Fruit fly (Drosophila melanogaster) whole organism, embryonic: ENCODE results near the gene CG6790.

Source experiments
- Aef1 ChIP-seq: fragments of 200-800 bp; sonication (Bioruptor generic); IDR thresholded peaks from 3 replicates; pipeline ENCODE4 v1.3.6; 2022; ENCODE audit warnings: missing biosample characterization, missing genetic modification characterization
- Atf3 ChIP-seq: fragments of 200-800 bp; sonication (Bioruptor generic); optimal IDR thresholded peaks from 3 replicates; lab custom pipeline; 2016; ENCODE audit warnings: missing biosample characterization, missing genetic modification characterization
- BtbVII ChIP-seq: fragments of 200-800 bp; sonication (Bioruptor generic); optimal IDR thresholded peaks from 3 replicates; lab custom pipeline; 2017; ENCODE audit warnings: missing biosample characterization, mild to moderate bottlenecking, missing genetic modification characterization
- CG10462 ChIP-seq: fragments of 200-800 bp; sonication (Bioruptor generic); optimal IDR thresholded peaks from 2 replicates; lab custom pipeline; 2016; ENCODE audit warnings: missing biosample characterization, missing genetic modification characterization
- CG10565 ChIP-seq: fragments of 200-800 bp; sonication (Bioruptor generic); optimal IDR thresholded peaks from 3 replicates; lab custom pipeline; 2016; ENCODE audit warnings: missing biosample characterization, mild to moderate bottlenecking, missing genetic modification characterization
- CG11085 ChIP-seq: fragments of 200-800 bp; sonication (Bioruptor generic); IDR thresholded peaks from 2 replicates; pipeline ENCODE4 v1.3.6; 2022; ENCODE audit warnings: missing biosample characterization, missing genetic modification characterization
- CG12236 ChIP-seq: fragments of 200-800 bp; sonication (Bioruptor generic); optimal IDR thresholded peaks from 2 replicates; lab custom pipeline; 2016; ENCODE audit warnings: missing biosample characterization, missing genetic modification characterization
- CG14050 ChIP-seq: fragments of 200-800 bp; sonication (Bioruptor generic); IDR thresholded peaks from 3 replicates; pipeline ENCODE4 v1.3.6; 2022; ENCODE audit warnings: missing biosample characterization, missing genetic modification characterization
- CG14965 ChIP-seq: fragments of 200-800 bp; sonication (Bioruptor generic); optimal IDR thresholded peaks from 2 replicates; lab custom pipeline; 2016; ENCODE audit warnings: missing biosample characterization, missing genetic modification characterization, borderline replicate concordance
- CG15011 ChIP-seq: fragments of 200-800 bp; sonication (Bioruptor generic); optimal IDR thresholded peaks from 3 replicates; lab custom pipeline; 2018; ENCODE audit warnings: missing biosample characterization, mild to moderate bottlenecking, missing genetic modification characterization
- CG15269 ChIP-seq: fragments of 200-800 bp; sonication (Bioruptor generic); optimal IDR thresholded peaks from 2 replicates; lab custom pipeline; 2018; ENCODE audit warnings: missing biosample characterization, mild to moderate bottlenecking, missing genetic modification characterization, moderate library complexity
- CG15514 ChIP-seq: fragments of 200-800 bp; sonication (Bioruptor generic); optimal IDR thresholded peaks from 3 replicates; lab custom pipeline; 2017; ENCODE audit warnings: missing biosample characterization, missing genetic modification characterization, mild to moderate bottlenecking, moderate library complexity, missing genetic modification reagents
- CG16863 ChIP-seq: fragments of 200-800 bp; sonication (Bioruptor generic); optimal IDR thresholded peaks from 3 replicates; lab custom pipeline; 2016; ENCODE audit warnings: missing biosample characterization, missing genetic modification characterization
- CG18262 ChIP-seq: fragments of 200-800 bp; optimal IDR thresholded peaks from 3 replicates; lab custom pipeline; 2019; ENCODE audit warnings: missing biosample characterization, mild to moderate bottlenecking, missing genetic modification characterization, moderate library complexity
- CG2120 ChIP-seq: fragments of 200-800 bp; sonication (Bioruptor generic); optimal IDR thresholded peaks from 3 replicates; lab custom pipeline; 2016; ENCODE audit warnings: missing biosample characterization, missing genetic modification characterization
- CG2199 ChIP-seq: fragments of 200-800 bp; sonication (Bioruptor generic); IDR thresholded peaks from 3 replicates; pipeline ENCODE4 v1.3.6; 2022; ENCODE audit warnings: missing biosample characterization, missing genetic modification characterization
- CG30431 ChIP-seq: fragments of 200-800 bp; sonication (Bioruptor generic); optimal IDR thresholded peaks from 2 replicates; lab custom pipeline; 2017; ENCODE audit warnings: missing biosample characterization, missing genetic modification characterization
- CG3995 ChIP-seq: fragments of 200-800 bp; sonication (Bioruptor generic); optimal IDR thresholded peaks from 3 replicates; lab custom pipeline; 2016; ENCODE audit warnings: missing biosample characterization, missing genetic modification characterization
- CG5180 ChIP-seq: fragments of 200-800 bp; sonication (Bioruptor generic); optimal IDR thresholded peaks from 3 replicates; lab custom pipeline; 2017; ENCODE audit warnings: missing biosample characterization, missing genetic modification characterization, mild to moderate bottlenecking, moderate library complexity, missing genetic modification reagents
- CG5953 ChIP-seq: fragments of 200-800 bp; sonication (Bioruptor generic); IDR thresholded peaks from 2 replicates; pipeline ENCODE4 v1.3.6; 2022; ENCODE audit warnings: missing biosample characterization, missing genetic modification characterization
- CG7357 ChIP-seq: fragments of 200-800 bp; sonication (Bioruptor generic); IDR thresholded peaks from 3 replicates; pipeline ENCODE4 v1.3.6; 2022; ENCODE audit warnings: missing biosample characterization, missing genetic modification characterization
- CG7372 ChIP-seq: fragments of 200-800 bp; sonication (Bioruptor generic); IDR thresholded peaks from 2 replicates; pipeline ENCODE4 v1.3.6; 2022; ENCODE audit warnings: missing biosample characterization, missing genetic modification characterization
- CG9215 ChIP-seq: fragments of 200-800 bp; sonication (Bioruptor generic); IDR thresholded peaks from 2 replicates; pipeline ENCODE4 v1.3.6; 2022; ENCODE audit warnings: missing biosample characterization, missing genetic modification characterization
- CrebB ChIP-seq: fragments of 200-800 bp; sonication (Bioruptor generic); optimal IDR thresholded peaks from 3 replicates; lab custom pipeline; 2018; ENCODE audit warnings: missing biosample characterization, mild to moderate bottlenecking, missing genetic modification characterization
- Ets65A ChIP-seq: fragments of 200-800 bp; sonication (Bioruptor generic); peaks from one replicate; lab custom pipeline; 2016; ENCODE audit warnings: missing biosample characterization, missing genetic modification characterization
- HLH54F ChIP-seq: fragments of 200-800 bp; sonication (Bioruptor generic); optimal IDR thresholded peaks from 3 replicates; lab custom pipeline; 2016; ENCODE audit warnings: missing biosample characterization, missing genetic modification characterization
- Hey ChIP-seq: fragments of 200-800 bp; sonication (Bioruptor generic); optimal IDR thresholded peaks from 3 replicates; lab custom pipeline; 2018; ENCODE audit warnings: missing biosample characterization, mild to moderate bottlenecking, missing genetic modification characterization
- MTF-1 ChIP-seq: fragments of 200-800 bp; sonication (Bioruptor generic); optimal IDR thresholded peaks from 2 replicates; lab custom pipeline; 2018; ENCODE audit warnings: missing biosample characterization, mild to moderate bottlenecking, missing genetic modification characterization, borderline replicate concordance
- Ptx1 ChIP-seq: fragments of 200-800 bp; sonication (Bioruptor generic); IDR thresholded peaks from 2 replicates; pipeline ENCODE4 v1.3.6; 2022; ENCODE audit warnings: missing biosample characterization, missing genetic modification characterization
- Stat92E ChIP-seq, 3 experiments: fragments of >200 bp in 2 of 3; fragments of 200-800 bp in 1 of 3; sonication (Bioruptor generic) in 1 of 3; optimal IDR thresholded peaks; 2 replicates each; lab custom pipeline; 2017 to 2019; ENCODE audit warnings: missing biosample characterization in 3 of 3, missing genetic modification characterization in 3 of 3, mild to moderate bottlenecking in 1 of 3, moderate library complexity in 1 of 3
- Tbp ChIP-seq: fragments of >200 bp; optimal IDR thresholded peaks from 2 replicates; lab custom pipeline; 2018; ENCODE audit warnings: missing biosample characterization, missing genetic modification characterization
- al ChIP-seq: fragments of 200-800 bp; sonication (Bioruptor generic); IDR thresholded peaks from 2 replicates; pipeline ENCODE4 v1.3.6; 2022; ENCODE audit warnings: missing biosample characterization, missing genetic modification characterization
- esg ChIP-seq: fragments of 200-800 bp; sonication (Bioruptor generic); conservative IDR thresholded peaks from 2 replicates; pipeline ENCODE4 v1.3.6; 2022; ENCODE audit warnings: missing biosample characterization, missing genetic modification characterization
- fru ChIP-seq: fragments of >200 bp; optimal IDR thresholded peaks from 2 replicates; lab custom pipeline; 2017
- gem ChIP-seq: fragments of 200-800 bp; sonication (Bioruptor generic); optimal IDR thresholded peaks from 2 replicates; lab custom pipeline; 2019; ENCODE audit warnings: missing biosample characterization, mild to moderate bottlenecking, missing genetic modification characterization, moderate library complexity
- hbn ChIP-seq: fragments of 200-800 bp; sonication (Bioruptor generic); IDR thresholded peaks from 2 replicates; pipeline ENCODE4 v1.3.6; 2022; ENCODE audit warnings: missing biosample characterization, missing genetic modification characterization; ENCODE audit not compliant: partially characterized antibody
- ind ChIP-seq: fragments of 200-800 bp; sonication (Bioruptor generic); optimal IDR thresholded peaks from 3 replicates; lab custom pipeline; 2016; ENCODE audit warnings: missing biosample characterization, missing genetic modification characterization
- insv ChIP-seq, 2 experiments: fragments of 200-800 bp; sonication (Bioruptor generic); optimal IDR thresholded peaks; 3 replicates each; lab custom pipeline; 2016 to 2018; ENCODE audit warnings: missing biosample characterization in 2 of 2, missing genetic modification characterization in 2 of 2
- kni ChIP-seq: fragments of 200-800 bp; sonication (Bioruptor generic); optimal IDR thresholded peaks from 3 replicates; lab custom pipeline; 2017; ENCODE audit warnings: mild to moderate bottlenecking, missing biosample characterization, missing genetic modification reagents, missing genetic modification characterization
- mam ChIP-seq: fragments of 200-800 bp; sonication (Bioruptor generic); optimal IDR thresholded peaks from 3 replicates; lab custom pipeline; 2016; ENCODE audit warnings: missing biosample characterization, missing genetic modification characterization
- pan ChIP-seq, 4 experiments: fragments of >200 bp in 3 of 4; fragments of 200-800 bp in 1 of 4; sonication (Bioruptor generic) in 1 of 4; optimal IDR thresholded peaks in 3 of 4; IDR thresholded peaks in 1 of 4; 2 replicates each; pipeline versions ENCODE4 v1.3.6 to Lab custom; 2017 to 2022; ENCODE audit warnings: missing biosample characterization in 2 of 4, missing genetic modification characterization in 2 of 4, mixed read lengths in 1 of 4
- psq ChIP-seq: fragments of 200-800 bp; sonication (Bioruptor generic); optimal IDR thresholded peaks from 2 replicates; lab custom pipeline; 2017; ENCODE audit warnings: missing biosample characterization, missing genetic modification characterization
- sc ChIP-seq, 3 experiments: fragments of >200 bp in 2 of 3; fragments of 200-800 bp in 1 of 3; sonication (Bioruptor generic) in 1 of 3; optimal IDR thresholded peaks; 2 replicates in 2 of 3; 3 replicates in 1 of 3; lab custom pipeline; 2017; ENCODE audit warnings: mild to moderate bottlenecking in 1 of 3, missing biosample characterization in 1 of 3, missing genetic modification characterization in 1 of 3, missing genetic modification reagents in 1 of 3
- sqz ChIP-seq: fragments of 200-800 bp; sonication (Bioruptor generic); optimal IDR thresholded peaks from 3 replicates; lab custom pipeline; 2018; ENCODE audit warnings: missing biosample characterization, mild to moderate bottlenecking, missing genetic modification characterization
- ssp ChIP-seq: fragments of 200-800 bp; sonication (Bioruptor generic); IDR thresholded peaks from 2 replicates; pipeline ENCODE4 v1.3.6; 2022; ENCODE audit warnings: missing biosample characterization, missing genetic modification characterization
- stwl ChIP-seq: fragments of 200-800 bp; sonication (Bioruptor generic); optimal IDR thresholded peaks from 3 replicates; lab custom pipeline; 2018; ENCODE audit warnings: missing biosample characterization, mild to moderate bottlenecking, missing genetic modification characterization, moderate library complexity
- tin ChIP-seq: fragments of 200-800 bp; sonication (Bioruptor generic); optimal IDR thresholded peaks from 3 replicates; lab custom pipeline; 2016; ENCODE audit warnings: missing biosample characterization, missing genetic modification characterization
- trh ChIP-seq: fragments of 200-800 bp; sonication (Bioruptor generic); optimal IDR thresholded peaks from 2 replicates; lab custom pipeline; 2016; ENCODE audit warnings: missing biosample characterization, missing genetic modification characterization

Gene CG6790

DNA sequence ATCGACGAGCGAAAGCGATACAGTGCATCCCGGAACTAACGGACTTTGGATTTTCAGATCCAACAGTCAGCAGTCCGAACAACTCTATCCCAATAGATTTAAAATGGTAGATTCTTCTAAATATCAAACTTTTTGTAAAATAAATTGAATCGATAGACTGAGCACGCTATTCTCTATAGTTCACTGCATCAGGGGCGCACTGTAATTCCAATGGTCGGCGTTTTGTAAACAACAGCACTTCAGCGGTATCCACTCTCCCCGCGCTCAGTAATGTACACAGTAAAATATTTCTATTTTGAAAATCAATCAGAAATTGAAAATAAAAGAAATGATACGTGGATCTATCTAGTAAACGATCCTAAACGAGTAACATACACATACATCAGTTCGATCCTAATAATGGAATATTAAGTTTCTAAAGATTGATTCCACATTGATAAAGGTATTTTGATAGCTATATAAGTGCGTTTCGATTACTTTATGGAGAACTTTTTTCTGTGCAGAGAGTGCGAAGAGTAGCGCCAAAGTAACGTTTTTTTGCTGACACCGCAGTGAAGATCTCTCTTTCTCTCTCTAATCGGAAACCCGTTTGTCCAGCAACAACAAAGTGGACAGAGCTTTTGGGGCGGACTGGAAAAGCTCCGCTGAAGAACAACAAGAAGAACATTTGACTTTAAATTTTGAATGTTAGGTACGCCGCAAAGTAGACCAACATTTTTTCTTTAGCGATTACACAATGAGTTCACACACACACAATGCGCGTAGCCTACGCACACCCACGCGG lies 16.0 kb downstream of the CG6790 start (continued):
- TF ChIP-seq Ets65A (GFP tag; lab: Kevin White, UChicago) (peak; percentile 98), Stat92E (GFP tag; optimal IDR thresholded peaks at IDR 0.05; lab: Kevin White, UChicago) (peak in 1 of 3 experiments; percentile 67), CG16863 (GFP tag; lab: Kevin White, UChicago) (peak; percentile 86), CG15514 (peak; percentile 80), CG9215 (peak; percentile 92), kni (GFP tag; lab: Kevin White, UChicago) (peak; percentile 59), CG14050 (GFP tag; lab: Robert Waterston, UW) (peak; percentile 73), Aef1 (GFP tag; lab: Robert Waterston, UW) (peak; percentile 95), tin (GFP tag; lab: Kevin White, UChicago) (peak; percentile 94), CG18262 (tag; lab: Kevin White, UChicago) (peak; percentile 95), CG5180 (GFP tag; lab: Kevin White, UChicago) (peak; percentile 82), CG15269 (tag; lab: Kevin White, UChicago) (peak; percentile 93), ssp (GFP tag; lab: Robert Waterston, UW) (peak; percentile 87), Hey (tag; lab: Kevin White, UChicago) (peak; percentile 31), sc (optimal IDR thresholded peaks at IDR 0.05; lab: Kevin White, UChicago) (no peak), sc (GFP tag; optimal IDR thresholded peaks at IDR 0.05; lab: Kevin White, UChicago) (peak; percentile 51), CG2199 (peak; percentile 90), Tbp (GFP tag; lab: Kevin White, UChicago) (no peak), CG5953 (GFP tag; lab: Robert Waterston, UW) (peak; percentile 83), CrebB (tag; lab: Kevin White, UChicago) (peak; percentile 84), CG3995 (peak; percentile 75), hbn (GFP tag; lab: Robert Waterston, UW) (no peak), esg (GFP tag; lab: Robert Waterston, UW) (peak; percentile 84), pan (optimal IDR thresholded peaks at IDR 0.05; lab: Kevin White, UChicago) (no peak), pan (GFP tag; optimal IDR thresholded peaks at IDR 0.05 in 1 of 2, IDR thresholded peaks at IDR 0.05 in 1 of 2) (peak in 1 of 2 experiments; percentile 94), al (GFP tag; lab: Robert Waterston, UW) (peak; percentile 92), CG2120 (GFP tag; lab: Kevin White, UChicago) (peak; percentile 96), BtbVII (GFP tag; lab: Kevin White, UChicago) (peak; percentile 93), CG7372 (peak; percentile 86), CG30431 (GFP tag; lab: Kevin White, UChicago) (peak; percentile 66), CG14965 (GFP tag; lab: Kevin White, UChicago) (peak; percentile 68), CG15011 (peak; percentile 90), insv (GFP tag; optimal IDR thresholded peaks at IDR 0.05; lab: Kevin White, UChicago) (peak in 1 of 2 experiments; percentile 29), CG11085 (peak; percentile 86), CG10462 (peak; percentile 54), Ptx1 (peak; percentile 96), MTF-1 (peak; percentile 63), ind (GFP tag; lab: Kevin White, UChicago) (peak; percentile 95), CG7357 (GFP tag; lab: Robert Waterston, UW) (peak; percentile 86), mam (GFP tag; lab: Kevin White, UChicago) (peak; percentile 97), CG10565 (GFP tag; lab: Kevin White, UChicago) (peak; percentile 70), psq (peak; percentile 56), trh (GFP tag; lab: Kevin White, UChicago) (peak; percentile 59), fru (no peak), gem (tag; lab: Kevin White, UChicago) (peak; percentile 90), sqz (peak; percentile 97), Atf3 (peak; percentile 49), HLH54F (GFP tag; lab: Kevin White, UChicago) (peak; percentile 90), CG12236 (GFP tag; lab: Kevin White, UChicago) (peak; percentile 64), stwl (no peak)
